Worm (Caenorhabditis elegans) whole organism, dauer: ENCODE data around the gene C25B8.8.

Source experiments
- unc-62 ChIP-seq: sonication (generic microtip); optimal IDR thresholded peaks from 2 replicates; lab custom pipeline; 2017; ENCODE audit warnings: missing biosample characterization, missing genetic modification reagents, missing genetic modification characterization

C25B8.8 gene

DNA sequence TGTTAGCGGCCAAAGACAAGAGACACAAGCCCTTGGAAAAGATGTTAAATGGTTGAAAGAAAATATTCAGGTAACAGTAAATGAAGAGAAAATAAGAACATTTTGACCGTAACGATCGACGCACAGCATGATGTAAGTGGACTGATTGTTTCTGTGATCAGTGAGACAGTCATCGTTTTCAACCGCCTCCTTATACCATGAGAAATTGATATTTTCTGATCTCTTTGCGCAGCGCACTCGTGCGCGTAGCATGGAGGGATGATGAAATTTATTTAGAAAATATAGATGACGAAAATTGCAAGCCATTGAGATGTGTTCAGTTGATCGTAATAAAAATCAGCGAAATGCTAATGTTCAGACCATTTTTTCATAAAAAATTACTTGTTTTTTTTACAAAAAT, 39.8 kb downstream of the C25B8.8 start:
- TF ChIP-seq unc-62: no peak

ce11 chrX:6653173-6653572, 43.4 kb downstream of the C25B8.8 start:
- no peak for TF ChIP-seq unc-62

DNA sequence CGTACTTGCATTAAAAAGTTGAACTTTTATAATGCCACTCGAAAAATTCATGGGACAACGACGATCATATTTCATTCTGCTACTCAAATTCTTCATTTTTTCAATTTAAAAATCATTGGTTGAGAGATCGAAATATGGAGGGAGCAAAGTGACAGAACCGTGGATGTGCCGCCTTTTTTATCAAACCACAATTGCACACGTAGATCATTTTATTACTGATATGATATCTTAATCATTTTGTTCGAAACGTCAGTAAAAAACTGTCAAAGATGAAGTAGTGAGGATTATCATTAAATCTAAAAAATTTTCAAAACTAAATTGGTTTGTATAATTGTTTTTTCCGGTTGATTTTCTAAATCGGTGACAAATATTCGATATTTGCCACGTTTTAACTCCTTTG, 44.3 kb downstream of the C25B8.8 start:
- TF ChIP-seq unc-62: no peak

DNA sequence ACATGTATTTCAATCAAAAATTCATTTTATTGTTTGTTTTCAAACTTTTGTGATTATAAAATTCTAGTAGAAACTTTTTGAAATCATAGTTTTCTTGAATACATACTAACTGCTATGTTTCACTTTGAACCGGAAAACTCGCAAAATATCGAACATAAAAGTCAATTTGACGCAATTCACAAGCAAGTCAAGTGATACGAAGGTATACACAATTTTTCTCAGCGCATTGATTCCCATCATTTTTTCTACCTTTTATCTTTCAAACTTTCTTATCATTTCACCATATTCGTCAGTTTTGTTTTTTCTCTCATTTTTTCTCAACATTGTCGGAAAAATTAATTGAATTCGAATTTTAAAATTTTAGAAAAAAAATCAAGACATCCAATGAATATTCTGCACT, 45.3 kb downstream of the C25B8.8 start, which contains the start of gene nhr-173:
Gene nhr-173, plus strand, starts transcription at position 366 of the 400 bp plus-strand sequence.
- no peak for TF ChIP-seq unc-62

ce11 chrX:6656251-6656650, 46.4 kb downstream of the C25B8.8 start:
- TF ChIP-seq unc-62: no peak

ce11 chrX:6656770-6657169, 47.0 kb downstream of the C25B8.8 start:
- TF ChIP-seq unc-62: no peak

DNA sequence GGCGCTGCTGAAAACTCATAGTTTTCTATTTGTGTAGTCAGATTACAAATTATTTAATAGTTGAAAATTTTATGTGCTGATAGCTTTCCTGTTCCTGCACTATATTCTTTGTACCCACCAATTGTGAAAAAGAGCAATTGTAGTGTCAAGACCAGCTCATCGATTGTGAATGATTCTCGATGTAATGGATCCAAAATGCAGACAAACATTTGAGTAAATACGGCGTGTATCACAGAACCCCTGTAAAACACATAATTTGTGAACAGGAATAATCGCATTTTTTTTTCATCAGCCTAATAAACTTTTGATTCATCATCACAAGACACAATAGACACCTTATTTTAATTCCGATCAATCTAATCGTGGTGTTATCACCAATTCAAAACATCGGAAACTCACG, 52.5 kb downstream of the C25B8.8 start:
- TF ChIP-seq unc-62: no peak

- TF ChIP-seq unc-62: no peak
Observed at ce11 chrX:6663780-6664437, 54.1 kb downstream of the C25B8.8 start.
